Worm (Caenorhabditis elegans): ENCODE results near the gene F48G7.10.

- TF ChIP-seq nhr-25 (tag; optimal IDR thresholded peaks at IDR 0.05): no peak
- no peak for TF ChIP-seq ceh-82 (tag; optimal IDR thresholded peaks at IDR 0.05)
- no peak for TF ChIP-seq egl-5 (tag; optimal IDR thresholded peaks at IDR 0.05)
- no peak for TF ChIP-seq nhr-237 (tag; optimal IDR thresholded peaks at IDR 0.05)
- no peak for TF ChIP-seq aly-2 (tag; optimal IDR thresholded peaks at IDR 0.05)
- TF ChIP-seq snpc-4 (tag; optimal IDR thresholded peaks at IDR 0.05): no peak
- TF ChIP-seq egl-27 (tag; optimal IDR thresholded peaks at IDR 0.05): no peak
- no peak for TF ChIP-seq pha-4 (tag; optimal IDR thresholded peaks at IDR 0.05)
- TF ChIP-seq elt-1 (tag; optimal IDR thresholded peaks at IDR 0.05): no peak
- no peak for TF ChIP-seq mdl-1 (tag; optimal IDR thresholded peaks at IDR 0.05)
- TF ChIP-seq lin-15B (tag; optimal IDR thresholded peaks at IDR 0.05): no peak
- no peak for TF ChIP-seq nhr-76 (tag; optimal IDR thresholded peaks at IDR 0.05)
- TF ChIP-seq jun-1 (tag; optimal IDR thresholded peaks at IDR 0.05): no peak
- TF ChIP-seq elt-3 (tag; optimal IDR thresholded peaks at IDR 0.05): no peak
Observed at ce11 chrV:624922-625321, 9.8 kb downstream of the F48G7.10 start, which contains the start of gene srt-17.
